Worm (Caenorhabditis elegans): ENCODE results near the gene C14A11.2.

DNA sequence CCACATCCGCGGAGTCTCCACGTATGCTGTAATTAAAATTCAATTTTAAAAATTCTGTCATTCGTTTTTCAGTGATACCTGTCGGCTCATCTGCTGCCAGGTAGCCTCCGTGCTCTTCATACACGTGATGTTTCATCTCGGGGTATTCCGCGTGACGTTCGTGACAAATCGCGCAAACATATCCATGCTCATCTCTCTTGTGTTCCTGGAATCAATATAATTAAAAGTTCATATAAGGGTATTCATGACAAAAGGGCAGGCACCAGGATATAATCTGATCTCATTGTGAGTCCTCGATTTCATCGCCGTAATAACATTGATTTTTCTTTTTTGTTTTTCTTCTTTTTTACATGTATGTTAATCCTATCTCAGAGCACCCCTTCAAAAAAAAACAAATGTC lies 51.1 kb downstream of the C14A11.2 start:
- no peak for TF ChIP-seq aly-1 (tag; optimal IDR thresholded peaks at IDR 0.05)
- TF ChIP-seq flt-1 (GFP tag; IDR thresholded peaks at IDR 0.05) = no peak
- TF ChIP-seq scrt-1 (GFP tag; IDR thresholded peaks at IDR 0.05) = no peak
- TF ChIP-seq ama-1 (optimal IDR thresholded peaks at IDR 0.05) = no peak

All from whole organism, early embryonic.